Fruit fly (Drosophila melanogaster): ENCODE results near the gene smog.

smog gene

DNA sequence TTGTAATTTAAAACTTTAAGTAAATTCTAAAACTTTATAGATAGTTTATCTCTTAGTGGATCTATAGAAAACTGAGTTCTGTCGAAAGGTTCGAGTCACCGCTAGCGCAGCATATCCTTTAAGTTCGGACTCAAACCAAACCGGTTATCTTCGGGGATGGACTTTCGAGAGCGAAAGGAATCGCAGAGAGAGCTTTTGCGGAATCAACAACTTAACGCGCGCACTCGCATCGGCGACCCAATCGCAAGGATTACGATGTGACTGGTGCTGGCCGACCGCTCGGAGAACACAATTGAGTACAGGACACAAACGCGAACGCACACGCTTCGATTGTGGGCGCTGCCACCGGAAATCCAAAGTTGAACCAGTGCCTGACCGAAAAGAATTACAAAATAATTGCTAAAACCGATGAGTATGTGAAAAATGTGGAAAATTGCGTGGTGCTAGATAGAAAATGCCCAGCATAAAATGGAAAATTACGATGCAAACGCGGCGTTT is at the start of gene smog:
smog (plus strand) TSS at position 260 of the 498 bp plus-strand sequence.
- no peak for TF ChIP-seq noc (tag; optimal IDR thresholded peaks at IDR 0.05)

DNA sequence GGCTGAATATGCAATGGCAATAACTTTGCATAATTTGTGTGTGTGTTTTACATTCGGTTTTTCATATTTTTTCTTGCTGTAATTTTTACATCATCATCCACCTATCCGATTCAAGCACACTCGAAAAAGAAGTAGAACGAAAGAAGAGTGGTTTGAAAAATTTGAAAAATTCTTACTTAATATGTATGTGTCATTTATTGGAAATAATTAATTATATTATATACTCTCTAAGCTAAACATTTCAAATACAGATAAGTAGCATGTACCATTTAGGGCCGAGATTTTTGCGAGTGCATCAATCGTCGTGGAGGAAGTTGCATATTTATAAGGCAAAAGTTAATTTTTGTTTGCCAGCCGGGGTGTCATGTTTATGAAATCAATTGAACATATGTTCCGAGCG is 46.6 kb upstream of the smog start:
- no peak for TF ChIP-seq noc (tag; optimal IDR thresholded peaks at IDR 0.05)

DNA sequence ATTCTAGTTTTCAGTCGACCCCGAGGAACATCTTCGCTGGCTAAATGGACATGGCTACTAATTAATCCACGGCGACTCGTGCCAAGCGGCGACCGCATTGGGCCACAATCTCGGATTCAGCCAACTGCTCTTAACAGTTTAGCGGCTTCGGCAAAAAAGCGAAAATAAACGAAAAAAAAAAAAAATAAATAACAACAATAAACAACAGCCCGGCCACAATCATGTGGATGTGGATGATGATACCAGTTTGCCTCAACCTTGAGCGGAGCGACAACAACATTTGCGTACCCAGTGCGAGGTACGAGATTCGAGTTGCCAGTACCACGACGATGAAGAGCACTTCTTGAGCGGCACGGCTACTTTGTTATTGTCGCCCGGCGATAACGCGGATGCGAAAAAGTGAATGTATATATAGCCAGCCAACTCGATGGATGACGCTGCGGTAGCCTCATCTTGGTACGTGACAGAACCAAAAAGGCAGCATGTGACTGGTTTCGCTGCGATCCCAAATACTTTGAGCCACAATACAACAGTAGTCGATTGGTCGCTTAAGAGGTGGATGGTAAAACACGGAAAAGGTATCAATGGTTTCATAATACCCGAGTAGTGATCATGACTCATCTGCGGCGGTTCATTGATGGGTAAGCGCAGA is 44.6 kb upstream of the smog start:
- TF ChIP-seq noc (tag; optimal IDR thresholded peaks at IDR 0.05): no peak

DNA sequence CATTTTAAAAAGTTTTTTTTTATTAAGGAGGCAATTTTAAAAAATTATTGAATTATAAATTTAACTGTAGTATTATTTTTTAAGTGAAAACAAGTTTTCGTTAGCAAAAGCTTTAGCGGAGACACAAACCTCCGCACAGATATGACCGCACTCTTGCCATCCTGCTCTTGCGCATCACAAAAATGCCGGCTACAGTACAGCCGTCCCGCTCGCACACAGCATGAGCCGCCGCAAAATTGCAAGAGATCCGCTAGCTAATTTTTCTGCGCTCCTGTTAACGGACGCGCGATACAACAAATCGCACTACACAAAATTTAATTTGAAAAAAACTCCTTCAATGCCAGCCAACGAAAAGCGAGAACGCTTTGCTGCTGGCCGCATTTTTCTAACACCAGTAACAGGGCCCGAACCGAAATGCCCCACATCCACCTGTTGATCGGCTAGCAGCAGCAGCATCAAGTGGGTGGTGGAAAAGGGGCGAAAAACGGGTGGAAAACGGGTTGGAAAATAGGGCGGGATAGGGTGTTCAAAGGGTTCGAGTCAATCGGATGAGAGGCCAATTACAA is 42.5 kb upstream of the smog start:
- TF ChIP-seq noc (tag; optimal IDR thresholded peaks at IDR 0.05): no peak

DNA sequence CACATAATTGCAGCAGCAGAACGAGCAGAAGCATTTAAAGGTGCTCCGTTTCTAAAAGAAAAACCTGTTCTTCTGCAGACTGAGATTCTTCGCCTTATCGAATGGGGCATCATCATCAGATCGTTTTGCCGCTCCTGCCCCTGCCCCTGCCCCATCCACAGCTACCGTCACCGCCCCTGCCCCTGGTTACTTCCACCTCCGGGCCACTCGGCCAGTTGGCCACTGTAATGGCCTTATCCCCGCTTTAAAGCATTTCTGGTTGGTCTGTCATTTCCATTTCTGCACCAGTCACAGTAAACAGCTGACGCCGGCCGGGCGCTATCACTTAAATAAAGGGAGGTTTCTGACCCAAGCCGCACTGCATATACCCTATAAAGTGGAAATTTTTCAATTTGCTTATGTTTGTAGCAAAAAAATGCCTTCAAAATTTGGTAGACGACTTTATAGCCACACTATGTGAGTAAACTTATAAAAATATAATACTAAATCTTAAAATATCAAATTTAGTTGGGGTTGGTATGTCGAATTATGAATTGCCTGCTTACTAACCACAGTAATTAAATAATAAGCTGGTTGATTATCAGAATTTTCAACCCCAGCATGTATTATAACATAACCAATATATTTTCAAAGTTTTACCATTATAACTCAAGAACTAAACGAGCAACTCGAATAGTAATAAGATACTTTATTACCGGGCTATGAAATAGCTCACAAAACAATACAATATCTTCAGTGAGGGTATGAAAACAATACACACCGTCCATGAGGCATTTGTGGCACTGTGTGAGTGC is 41.8 kb upstream of the smog start:
- TF ChIP-seq noc (tag; optimal IDR thresholded peaks at IDR 0.05): peak; percentile 78

DNA sequence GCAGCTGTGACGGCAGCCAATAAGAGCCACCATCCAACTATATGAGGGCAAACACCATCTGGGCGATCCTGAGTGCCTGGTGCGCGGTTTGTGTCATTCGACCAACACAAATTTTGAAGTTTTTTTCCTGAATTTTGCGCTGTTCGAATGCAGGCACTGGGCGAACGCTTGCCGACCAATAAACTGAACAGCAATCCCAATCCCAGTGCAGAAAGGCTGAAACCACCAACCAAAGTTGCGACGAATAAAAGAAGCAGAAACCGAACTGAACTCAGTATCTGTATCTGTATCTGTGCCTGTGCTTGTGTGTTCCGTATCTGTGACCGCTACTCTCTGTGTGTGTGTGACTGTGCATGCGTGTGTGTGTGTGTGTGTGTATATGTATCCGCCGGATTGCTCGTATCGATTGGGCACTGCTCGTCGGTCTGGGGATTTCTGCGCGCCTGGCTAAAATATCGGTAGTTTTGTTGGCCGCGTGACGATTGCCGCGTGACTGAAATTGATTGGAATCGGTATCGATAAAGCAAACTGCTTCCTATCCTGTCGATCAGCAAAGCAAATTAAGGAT is 41.1 kb upstream of the smog start:
- TF ChIP-seq noc (tag; optimal IDR thresholded peaks at IDR 0.05): peak; percentile 23

DNA sequence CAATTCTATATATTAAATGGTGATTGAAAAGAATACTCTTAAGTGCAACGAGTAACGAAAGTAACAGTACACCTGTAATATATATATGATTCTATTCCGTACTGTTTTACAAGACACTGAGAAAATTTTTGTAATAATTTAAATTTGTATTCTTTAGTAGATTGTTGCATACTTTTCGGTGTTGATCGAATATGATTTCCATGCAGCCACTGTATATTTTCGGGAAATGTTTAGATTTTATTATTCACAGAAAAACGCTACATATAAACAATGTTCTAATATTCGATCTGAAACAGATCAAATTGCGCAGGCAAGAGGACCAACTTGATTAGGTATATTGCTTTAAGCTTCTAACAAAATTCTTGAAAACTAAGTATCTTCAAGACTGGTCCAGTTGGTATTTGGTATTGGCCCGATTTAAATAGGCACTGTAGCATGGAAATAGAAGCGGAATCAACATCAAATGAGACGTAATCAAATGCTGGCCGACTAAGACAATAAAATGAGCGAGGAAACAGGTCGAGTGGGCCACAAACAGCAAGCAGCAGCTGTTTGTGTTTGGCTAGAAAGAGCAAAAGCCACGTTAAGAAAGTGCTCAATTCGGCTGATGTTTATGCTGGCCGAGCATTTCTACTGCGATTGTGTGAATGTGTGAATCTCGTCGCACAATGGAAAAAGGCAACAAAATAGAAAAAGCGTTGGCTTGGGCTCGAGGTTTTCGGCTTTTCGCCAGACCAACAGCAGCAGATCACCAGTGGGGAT is 40.2 kb upstream of the smog start, which contains the start of gene CG15629:
CG15629 (plus strand) TSS at position 749 of the 762 bp plus-strand sequence.
- no peak for TF ChIP-seq noc (tag; optimal IDR thresholded peaks at IDR 0.05)

DNA sequence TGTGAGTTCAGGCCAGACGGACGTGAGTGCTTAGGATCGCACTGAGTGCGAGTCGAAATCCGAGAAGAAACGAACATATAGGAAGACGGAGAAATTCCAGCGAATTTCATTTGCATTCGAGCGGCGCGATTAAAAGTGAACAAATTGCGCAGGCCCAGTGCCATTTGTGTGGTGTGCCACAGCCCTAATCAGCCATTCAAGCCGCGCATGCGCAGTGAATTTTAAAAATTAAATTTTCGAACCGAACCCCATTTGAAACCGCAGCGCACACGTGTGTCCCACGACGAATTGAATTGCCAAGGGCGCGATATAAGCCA is 39.7 kb upstream of the smog start:
- TF ChIP-seq noc (tag; optimal IDR thresholded peaks at IDR 0.05): no peak

DNA sequence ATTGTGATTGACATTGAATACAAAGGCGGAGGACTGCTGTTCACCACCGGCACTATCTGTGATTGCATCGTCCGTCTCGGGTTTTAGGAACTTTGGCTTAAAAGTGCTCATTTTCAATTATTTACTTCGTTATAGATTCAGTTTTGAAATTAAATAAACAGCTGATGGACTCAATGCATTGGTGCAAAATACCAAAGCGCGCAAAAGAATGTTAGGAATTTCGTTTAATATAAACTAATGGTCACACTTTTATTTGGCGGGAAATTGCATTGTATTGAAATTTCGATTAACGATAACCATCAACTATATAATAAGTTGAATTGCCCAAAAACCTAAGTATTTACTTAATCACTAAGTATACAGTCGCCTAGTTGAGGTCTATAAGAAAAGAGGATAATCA is 34.6 kb upstream of the smog start, which contains the start of gene CG3225:
CG3225 (minus strand) TSS at position 190 of the 400 bp plus-strand sequence.
- no peak for TF ChIP-seq noc (tag; optimal IDR thresholded peaks at IDR 0.05)

DNA sequence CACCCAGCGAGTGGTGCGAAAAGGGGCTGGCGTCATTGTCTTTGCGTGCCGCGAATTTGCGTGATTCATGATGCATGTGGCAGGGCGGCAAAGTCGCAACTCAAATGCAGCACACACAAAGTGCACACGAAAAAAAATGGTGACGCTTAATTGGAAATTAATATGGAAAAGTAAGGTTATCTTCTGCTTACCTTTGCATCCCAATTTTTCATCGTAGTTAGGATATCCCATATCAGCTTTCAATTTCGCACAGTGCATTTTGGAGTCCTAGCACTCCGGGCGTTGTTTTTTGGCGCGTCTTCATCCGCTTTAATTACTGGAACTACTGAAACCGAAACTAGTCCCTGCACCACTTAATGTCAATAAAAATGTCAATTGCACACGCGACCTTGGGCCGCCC is 32.7 kb upstream of the smog start:
- TF ChIP-seq noc (tag; optimal IDR thresholded peaks at IDR 0.05): no peak

DNA sequence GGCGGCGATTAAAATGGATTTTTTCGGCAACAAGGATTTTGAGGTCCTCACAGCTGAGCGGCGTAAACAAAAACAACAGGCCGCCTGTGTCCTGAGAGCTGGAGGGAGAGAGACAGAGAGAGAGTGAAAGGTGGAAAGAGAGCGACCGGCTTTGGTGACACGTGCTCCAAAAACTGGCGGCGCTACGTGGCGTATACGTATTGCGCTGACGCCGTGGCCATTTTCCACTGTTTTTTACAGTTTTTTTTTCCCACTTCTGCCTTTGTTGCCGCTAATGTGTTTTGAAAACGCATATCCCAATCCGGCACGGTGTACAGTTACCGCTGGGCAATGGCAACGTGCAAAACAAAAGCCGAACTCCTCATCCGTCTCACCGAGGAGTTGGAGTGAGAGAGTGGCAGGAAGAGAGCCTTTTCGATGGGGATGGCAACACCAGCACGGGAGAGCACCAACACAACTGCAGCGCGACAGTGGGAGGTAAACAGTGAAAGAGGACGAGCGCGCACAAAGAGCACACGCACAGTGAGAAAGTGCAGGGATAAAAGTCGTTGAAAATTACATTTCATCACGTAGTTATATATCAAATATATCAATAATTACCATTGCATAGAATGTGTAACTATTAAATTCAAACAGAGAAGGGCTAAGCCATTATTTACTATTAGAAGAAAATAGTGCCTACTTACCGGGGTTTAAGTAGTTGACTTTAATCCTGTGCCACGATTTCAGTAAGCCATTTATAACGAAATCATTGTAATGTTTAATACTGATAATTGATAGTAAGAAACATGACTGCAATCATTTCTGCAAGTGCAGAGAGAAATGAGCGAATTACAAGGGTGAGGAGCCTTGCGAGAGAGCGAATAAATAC is 32.0 kb upstream of the smog start:
- TF ChIP-seq noc (tag; optimal IDR thresholded peaks at IDR 0.05): no peak

DNA sequence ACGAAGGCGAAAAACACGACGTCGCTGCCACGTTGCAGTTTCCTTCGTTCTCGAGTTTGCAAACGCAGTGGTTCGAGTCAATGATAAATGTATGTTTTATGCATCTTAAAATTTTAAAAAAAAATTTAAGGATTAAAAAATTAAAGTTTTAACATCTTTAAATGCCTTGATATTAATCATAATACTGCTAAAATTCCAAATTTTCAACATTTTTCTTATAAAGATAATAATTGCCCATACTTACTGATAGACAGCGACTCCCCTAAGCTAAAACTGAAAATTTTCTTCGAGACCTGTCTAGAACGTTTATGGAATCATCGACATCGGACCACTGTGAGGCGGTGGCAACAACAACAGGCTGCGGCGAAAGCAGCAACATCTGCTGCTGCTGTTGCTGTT is 31.3 kb upstream of the smog start:
- peak; percentile 18 for TF ChIP-seq noc (tag; optimal IDR thresholded peaks at IDR 0.05)

DNA sequence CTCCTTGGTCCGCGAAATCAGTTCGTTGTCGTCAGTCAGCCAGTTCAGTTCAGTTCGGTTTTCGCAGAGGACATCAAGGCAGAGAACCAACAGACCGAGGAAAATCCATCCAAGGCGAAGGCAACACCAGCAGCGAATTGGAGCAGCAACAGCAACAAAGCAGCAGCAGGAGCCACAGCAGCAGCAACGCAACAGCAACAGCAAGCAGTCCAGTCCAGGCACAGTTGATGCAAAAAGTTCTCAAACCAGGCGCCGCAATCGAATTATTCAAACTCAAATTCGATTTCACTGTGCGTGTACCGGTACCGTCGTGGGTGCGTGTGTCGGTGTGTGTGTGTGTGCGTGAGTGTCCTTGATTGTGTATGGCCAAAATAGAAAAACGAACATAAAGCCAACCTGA is 30.9 kb upstream of the smog start, which contains the start of gene CG15628:
CG15628 (plus strand) TSS at position 18 of the 400 bp plus-strand sequence.
- no peak for TF ChIP-seq noc (tag; optimal IDR thresholded peaks at IDR 0.05)

DNA sequence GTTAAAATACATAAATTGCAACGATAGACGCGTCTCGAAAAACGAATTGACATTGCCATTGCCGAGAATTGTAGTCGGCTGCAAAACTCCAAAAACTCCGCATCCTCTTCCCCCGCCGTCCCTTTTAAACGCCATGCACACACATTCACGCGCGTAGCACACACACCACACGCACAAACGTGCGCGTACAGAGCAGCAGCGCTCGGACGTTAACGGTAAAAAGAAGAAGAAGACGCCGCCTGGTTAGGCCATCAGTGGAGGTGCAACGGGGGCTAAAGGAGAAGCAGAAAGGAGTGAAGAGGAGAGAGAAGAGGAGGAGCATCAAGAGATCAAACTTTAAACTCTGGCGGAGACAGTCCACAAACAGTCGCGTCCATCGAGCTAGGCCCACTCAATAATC is 30.4 kb upstream of the smog start:
- no peak for TF ChIP-seq noc (tag; optimal IDR thresholded peaks at IDR 0.05)

DNA sequence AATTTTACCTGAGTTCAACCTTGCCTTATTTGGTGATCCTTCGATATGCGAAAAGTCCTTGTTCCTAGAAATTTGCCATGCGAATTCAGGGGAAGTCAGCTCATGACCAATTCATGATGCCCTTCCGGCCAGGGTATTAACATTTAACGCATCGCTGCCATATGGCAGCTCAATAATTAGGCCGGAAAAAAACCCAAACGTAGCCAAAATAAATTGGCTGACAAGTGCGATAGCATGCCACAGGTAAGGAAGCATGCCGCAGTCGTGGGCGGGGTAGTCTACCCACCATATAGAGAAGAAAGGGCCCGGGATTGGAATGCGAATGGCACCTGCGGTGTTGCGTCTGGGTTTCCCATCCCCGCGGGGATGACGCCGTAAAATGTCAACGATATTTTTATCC is 28.9 kb upstream of the smog start:
- no peak for TF ChIP-seq noc (tag; optimal IDR thresholded peaks at IDR 0.05)

Measured in whole organism, larva.